Fruit fly (Drosophila melanogaster) whole organism, embryonic: Measurements from ENCODE around the gene Ir31a.

Experiments
- Atf6 ChIP-seq: fragments of 200-800 bp; sonication (Bioruptor generic); IDR thresholded peaks from 2 replicates; pipeline ENCODE4 v1.3.6; 2022; ENCODE audit warnings: missing biosample characterization, missing genetic modification characterization
- B-H1 ChIP-seq: fragments of 200-800 bp; sonication (Bioruptor generic); IDR thresholded peaks from 3 replicates; pipeline ENCODE4 v1.3.6; 2022; ENCODE audit warnings: missing biosample characterization, missing genetic modification characterization
- BtbVII ChIP-seq: fragments of 200-800 bp; sonication (Bioruptor generic); optimal IDR thresholded peaks from 3 replicates; lab custom pipeline; 2017; ENCODE audit warnings: missing biosample characterization, mild to moderate bottlenecking, missing genetic modification characterization
- C15 ChIP-seq: fragments of 200-800 bp; sonication (Bioruptor generic); IDR thresholded peaks from 3 replicates; pipeline ENCODE4 v1.3.6; 2022; ENCODE audit warnings: missing biosample characterization, missing genetic modification characterization
- CG10209 ChIP-seq: fragments of 200-800 bp; sonication (Bioruptor generic); optimal IDR thresholded peaks from 3 replicates; lab custom pipeline; 2017; ENCODE audit warnings: missing biosample characterization, mild to moderate bottlenecking, missing genetic modification characterization, missing genetic modification reagents
- CG11696 ChIP-seq: fragments of 200-800 bp; sonication (Bioruptor generic); IDR thresholded peaks from 2 replicates; pipeline ENCODE4 v1.3.6; 2022; ENCODE audit warnings: missing biosample characterization, missing genetic modification characterization
- CG11723 ChIP-seq: fragments of 200-800 bp; sonication (Bioruptor generic); optimal IDR thresholded peaks from 2 replicates; lab custom pipeline; 2017; ENCODE audit warnings: missing biosample characterization, mild to moderate bottlenecking, missing genetic modification characterization
- CG12942 ChIP-seq: fragments of 200-800 bp; sonication (Bioruptor generic); optimal IDR thresholded peaks from 3 replicates; lab custom pipeline; 2016; ENCODE audit warnings: missing biosample characterization, missing genetic modification characterization
- CG18262 ChIP-seq: fragments of 200-800 bp; optimal IDR thresholded peaks from 3 replicates; lab custom pipeline; 2019; ENCODE audit warnings: missing biosample characterization, mild to moderate bottlenecking, missing genetic modification characterization, moderate library complexity
- CG18619 ChIP-seq: fragments of 200-800 bp; sonication (Bioruptor generic); optimal IDR thresholded peaks from 3 replicates; lab custom pipeline; 2017; ENCODE audit warnings: missing biosample characterization, mild to moderate bottlenecking, missing genetic modification characterization
- CG2712 ChIP-seq: fragments of 200-800 bp; optimal IDR thresholded peaks from 3 replicates; lab custom pipeline; 2019; ENCODE audit warnings: missing biosample characterization, mild to moderate bottlenecking, missing genetic modification characterization, moderate library complexity
- CG2889 ChIP-seq: fragments of 200-800 bp; sonication (Bioruptor generic); IDR thresholded peaks from 3 replicates; pipeline ENCODE4 v1.3.6; 2022; ENCODE audit warnings: missing biosample characterization, missing genetic modification characterization
- CG31365 ChIP-seq: fragments of 200-800 bp; sonication (Bioruptor generic); optimal IDR thresholded peaks from 2 replicates; lab custom pipeline; 2018; ENCODE audit warnings: missing biosample characterization, mild to moderate bottlenecking, missing genetic modification characterization
- CG33557 ChIP-seq: fragments of 200-800 bp; sonication (Bioruptor generic); optimal IDR thresholded peaks from 2 replicates; lab custom pipeline; 2019; ENCODE audit warnings: missing biosample characterization, mild to moderate bottlenecking, missing genetic modification characterization, moderate library complexity
- CG34224 ChIP-seq: fragments of 200-800 bp; sonication (Bioruptor generic); IDR thresholded peaks from 3 replicates; pipeline ENCODE4 v1.3.6; 2022; ENCODE audit warnings: missing biosample characterization, missing genetic modification characterization; ENCODE audit not compliant: partially characterized antibody
- CG34376 ChIP-seq: fragments of 200-800 bp; sonication (Bioruptor generic); optimal IDR thresholded peaks from 2 replicates; lab custom pipeline; 2018; ENCODE audit warnings: missing biosample characterization, mild to moderate bottlenecking, missing genetic modification characterization
- CG5180 ChIP-seq: fragments of 200-800 bp; sonication (Bioruptor generic); optimal IDR thresholded peaks from 3 replicates; lab custom pipeline; 2017; ENCODE audit warnings: missing biosample characterization, missing genetic modification characterization, mild to moderate bottlenecking, moderate library complexity, missing genetic modification reagents
- CG5245 ChIP-seq: fragments of 200-800 bp; sonication (Bioruptor generic); optimal IDR thresholded peaks from 3 replicates; lab custom pipeline; 2016; ENCODE audit warnings: missing biosample characterization, missing genetic modification characterization
- CG7357 ChIP-seq: fragments of 200-800 bp; sonication (Bioruptor generic); IDR thresholded peaks from 3 replicates; pipeline ENCODE4 v1.3.6; 2022; ENCODE audit warnings: missing biosample characterization, missing genetic modification characterization
- CG7786 ChIP-seq: fragments of 200-800 bp; sonication (Bioruptor generic); optimal IDR thresholded peaks from 2 replicates; lab custom pipeline; 2016; ENCODE audit warnings: missing biosample characterization, missing genetic modification characterization
- CG8359 ChIP-seq: fragments of 200-800 bp; sonication (Bioruptor generic); optimal IDR thresholded peaks from 2 replicates; lab custom pipeline; 2017; ENCODE audit warnings: missing biosample characterization, mild to moderate bottlenecking, missing genetic modification characterization, borderline replicate concordance
- CTCF ChIP-seq: fragments of 200-800 bp; sonication (Bioruptor generic); optimal IDR thresholded peaks from 2 replicates; lab custom pipeline; 2017; ENCODE audit warnings: missing biosample characterization, mild to moderate bottlenecking, missing genetic modification characterization, moderate library complexity
- CoRest ChIP-seq: fragments of 200-800 bp; sonication (Bioruptor generic); optimal IDR thresholded peaks from 3 replicates; lab custom pipeline; 2018; ENCODE audit warnings: missing biosample characterization, mild to moderate bottlenecking, missing genetic modification characterization, moderate library complexity
- Dp ChIP-seq: fragments of 200-800 bp; sonication (Bioruptor generic); optimal IDR thresholded peaks from 2 replicates; lab custom pipeline; 2018; ENCODE audit warnings: missing biosample characterization, mild to moderate bottlenecking, missing genetic modification characterization, moderate library complexity
- Ets65A ChIP-seq: fragments of 200-800 bp; sonication (Bioruptor generic); peaks from one replicate; lab custom pipeline; 2016; ENCODE audit warnings: missing biosample characterization, missing genetic modification characterization
- Fer2 ChIP-seq: fragments of 200-800 bp; sonication (Bioruptor generic); optimal IDR thresholded peaks from 2 replicates; lab custom pipeline; 2018; ENCODE audit warnings: missing biosample characterization, mild to moderate bottlenecking, missing genetic modification characterization, moderate library complexity
- Gug ChIP-seq: fragments of 200-800 bp; sonication (Bioruptor generic); IDR thresholded peaks from 4 replicates; pipeline ENCODE4 v1.3.6; 2022; ENCODE audit warnings: missing biosample characterization, missing genetic modification characterization
- HLH3B ChIP-seq: fragments of 200-800 bp; sonication (Bioruptor generic); IDR thresholded peaks from 2 replicates; pipeline ENCODE4 v1.3.6; 2022; ENCODE audit warnings: missing biosample characterization, missing genetic modification characterization
- HLHmδ ChIP-seq: fragments of 200-800 bp; sonication (Bioruptor generic); optimal IDR thresholded peaks from 2 replicates; lab custom pipeline; 2018; ENCODE audit warnings: missing biosample characterization, mild to moderate bottlenecking, missing genetic modification characterization, moderate library complexity
- Hmx ChIP-seq: fragments of 200-800 bp; sonication (Bioruptor generic); optimal IDR thresholded peaks from 2 replicates; lab custom pipeline; 2016; ENCODE audit warnings: missing biosample characterization, missing genetic modification characterization
- Hr78 ChIP-seq, 2 experiments: fragments of 200-800 bp in 1 of 2; fragments of >200 bp in 1 of 2; sonication (Bioruptor generic) in 1 of 2; optimal IDR thresholded peaks; 2 replicates each; lab custom pipeline; 2017 to 2019; ENCODE audit warnings: missing biosample characterization in 2 of 2, missing genetic modification characterization in 2 of 2, mild to moderate bottlenecking in 1 of 2, moderate library complexity in 1 of 2
- Lim3 ChIP-seq: fragments of 200-800 bp; sonication (Bioruptor generic); IDR thresholded peaks from 2 replicates; pipeline ENCODE4 v1.3.6; 2022; ENCODE audit warnings: missing biosample characterization, missing genetic modification characterization
- Opbp ChIP-seq: fragments of 200-800 bp; sonication (Bioruptor generic); IDR thresholded peaks from 3 replicates; pipeline ENCODE4 v1.3.6; 2022; ENCODE audit warnings: missing biosample characterization, missing genetic modification characterization; ENCODE audit not compliant: partially characterized antibody
- al ChIP-seq: fragments of 200-800 bp; sonication (Bioruptor generic); IDR thresholded peaks from 2 replicates; pipeline ENCODE4 v1.3.6; 2022; ENCODE audit warnings: missing biosample characterization, missing genetic modification characterization
- chinmo ChIP-seq: fragments of 200-800 bp; sonication (Bioruptor generic); IDR thresholded peaks from 4 replicates; pipeline ENCODE4 v1.3.6; 2022; ENCODE audit warnings: missing biosample characterization, missing genetic modification characterization; ENCODE audit not compliant: partially characterized antibody
- dmrt11E ChIP-seq: fragments of 200-800 bp; sonication (Bioruptor generic); optimal IDR thresholded peaks from 3 replicates; lab custom pipeline; 2018; ENCODE audit warnings: missing biosample characterization, mild to moderate bottlenecking, missing genetic modification characterization, moderate library complexity
- dpn ChIP-seq, 2 experiments: fragments of 200-800 bp; sonication (Bioruptor generic); optimal IDR thresholded peaks; 3 replicates each; lab custom pipeline; 2016; ENCODE audit warnings: missing biosample characterization in 2 of 2, missing genetic modification characterization in 2 of 2
- esg ChIP-seq: fragments of 200-800 bp; sonication (Bioruptor generic); conservative IDR thresholded peaks from 2 replicates; pipeline ENCODE4 v1.3.6; 2022; ENCODE audit warnings: missing biosample characterization, missing genetic modification characterization
- eve ChIP-seq, 2 experiments: fragments of >200 bp; optimal IDR thresholded peaks; 2 replicates each; lab custom pipeline; 2017; ENCODE audit warnings: missing biosample characterization in 2 of 2, missing genetic modification characterization in 2 of 2
- gro ChIP-seq: fragments of 200-800 bp; sonication (Bioruptor generic); optimal IDR thresholded peaks from 2 replicates; lab custom pipeline; 2016; ENCODE audit warnings: missing biosample characterization, missing genetic modification characterization
- inv ChIP-seq: fragments of 200-800 bp; sonication (Bioruptor generic); IDR thresholded peaks from 2 replicates; pipeline ENCODE4 v1.3.6; 2022; ENCODE audit warnings: missing biosample characterization, missing genetic modification characterization; ENCODE audit not compliant: partially characterized antibody
- lbe ChIP-seq: fragments of 200-800 bp; sonication (Bioruptor generic); optimal IDR thresholded peaks from 2 replicates; lab custom pipeline; 2016; ENCODE audit warnings: missing biosample characterization, mild to moderate bottlenecking, missing genetic modification characterization
- odd ChIP-seq: fragments of 200-800 bp; sonication (Bioruptor generic); optimal IDR thresholded peaks from 2 replicates; lab custom pipeline; 2017; ENCODE audit warnings: missing biosample characterization, mild to moderate bottlenecking, missing genetic modification characterization
- phol ChIP-seq: fragments of 200-800 bp; sonication (Bioruptor generic); optimal IDR thresholded peaks from 3 replicates; lab custom pipeline; 2018; ENCODE audit warnings: missing biosample characterization, mild to moderate bottlenecking, missing genetic modification characterization, moderate library complexity
- pita ChIP-seq: fragments of 200-800 bp; sonication (Bioruptor generic); optimal IDR thresholded peaks from 2 replicates; lab custom pipeline; 2017; ENCODE audit warnings: missing biosample characterization, mild to moderate bottlenecking, missing genetic modification characterization
- pros ChIP-seq: fragments of 200-800 bp; sonication (Bioruptor generic); optimal IDR thresholded peaks from 3 replicates; lab custom pipeline; 2019; ENCODE audit warnings: missing biosample characterization, mild to moderate bottlenecking, missing genetic modification characterization, moderate library complexity
- stwl ChIP-seq: fragments of 200-800 bp; sonication (Bioruptor generic); optimal IDR thresholded peaks from 3 replicates; lab custom pipeline; 2018; ENCODE audit warnings: missing biosample characterization, mild to moderate bottlenecking, missing genetic modification characterization, moderate library complexity
- tll ChIP-seq, 2 experiments: fragments of 200-800 bp in 1 of 2; fragments of >200 bp in 1 of 2; sonication (Bioruptor generic) in 1 of 2; optimal IDR thresholded peaks; 2 replicates each; lab custom pipeline; 2017 to 2019; ENCODE audit warnings: missing biosample characterization in 2 of 2, missing genetic modification characterization in 2 of 2, mild to moderate bottlenecking in 1 of 2, moderate library complexity in 1 of 2
- tna ChIP-seq: fragments of 200-800 bp; sonication (Bioruptor generic); IDR thresholded peaks from 2 replicates; pipeline ENCODE4 v1.3.6; 2022; ENCODE audit warnings: missing biosample characterization, missing genetic modification characterization; ENCODE audit not compliant: partially characterized antibody

Gene Ir31a

DNA sequence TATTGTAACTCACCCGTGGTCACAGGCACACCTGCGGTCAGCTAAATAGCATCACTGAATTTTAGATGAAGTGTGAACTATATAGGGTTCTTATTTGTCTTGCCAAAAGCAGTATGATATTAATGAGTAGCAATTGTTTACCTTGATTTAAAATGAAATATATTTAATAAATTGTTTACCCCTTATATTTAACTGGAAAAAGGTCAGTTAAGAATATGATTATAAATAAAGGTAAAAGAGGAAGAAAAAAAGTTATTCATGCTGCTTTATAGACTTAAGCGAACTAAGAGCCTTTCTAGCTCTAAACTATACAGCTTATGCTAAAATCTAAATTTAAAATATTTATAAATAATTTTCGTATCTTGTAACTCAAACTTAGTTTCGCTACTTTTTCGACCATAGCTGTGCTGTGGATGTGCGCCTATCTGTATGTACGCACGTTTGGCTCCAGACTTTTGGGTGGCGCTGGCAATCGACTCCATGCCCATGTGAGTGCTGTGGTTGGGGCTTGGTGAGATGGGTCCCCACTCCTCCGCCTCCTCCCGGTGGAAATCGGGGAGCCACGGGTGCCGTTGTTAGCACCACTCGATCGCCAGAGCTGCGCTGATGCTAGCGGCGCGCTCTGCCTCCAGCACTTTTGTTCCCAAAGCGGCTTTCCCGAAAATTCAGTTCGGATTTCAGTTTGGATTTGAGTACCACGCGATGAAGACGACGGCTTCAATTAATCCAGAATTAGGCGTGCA lies 36.9 kb downstream of the Ir31a start, which contains the start of gene loh (continued):
- TF ChIP-seq CG7357 (GFP tag; lab: Robert Waterston, UW) (no peak), Atf6 (GFP tag; lab: Robert Waterston, UW) (no peak), CG18262 (tag; lab: Kevin White, UChicago) (peak; percentile 85), CG34224 (GFP tag; lab: Robert Waterston, UW) (no peak), CG18619 (GFP tag; lab: Kevin White, UChicago) (peak; percentile 41), CG2712 (tag; lab: Kevin White, UChicago) (peak; percentile 77), esg (GFP tag; lab: Robert Waterston, UW) (peak; percentile 25; the same call in 1 of the 2 replicates), gro (no peak), HLH3B (GFP tag; lab: Robert Waterston, UW) (0 out of 2 replicates have a peak, but pooled peaks have one; percentile 45), Dp (GFP tag; lab: Kevin White, UChicago) (no peak), BtbVII (GFP tag; lab: Kevin White, UChicago) (peak; percentile 46), CG12942 (GFP tag; lab: Kevin White, UChicago) (no peak), pita (GFP tag; lab: Kevin White, UChicago) (no peak), CG11696 (GFP tag; lab: Robert Waterston, UW) (peak; percentile 75), CG2889 (GFP tag; lab: Robert Waterston, UW) (no peak), B-H1 (GFP tag; lab: Robert Waterston, UW) (no peak), pros (GFP tag; lab: Kevin White, UChicago) (no peak), CG8359 (peak; percentile 49), Opbp (no peak), CG31365 (tag; lab: Kevin White, UChicago) (no peak), CoRest (tag; lab: Kevin White, UChicago) (peak; percentile 73), odd (GFP tag; lab: Kevin White, UChicago) (peak; percentile 39), CG33557 (no peak), CG10209 (GFP tag; lab: Kevin White, UChicago) (peak; percentile 67), HLHmδ (GFP tag; lab: Kevin White, UChicago) (no peak), lbe (GFP tag; lab: Kevin White, UChicago) (no peak), CTCF (GFP tag; lab: Kevin White, UChicago) (no peak), chinmo (0 out of 4 replicates have a peak, but pooled peaks have one; percentile 19), al (GFP tag; lab: Robert Waterston, UW) (no peak), Hr78 (GFP tag; optimal IDR thresholded peaks at IDR 0.05; lab: Kevin White, UChicago) (no peak), dpn (GFP tag; optimal IDR thresholded peaks at IDR 0.05; lab: Kevin White, UChicago) (peak in 1 of 2 experiments; percentile 39), stwl (tag; lab: Kevin White, UChicago) (no peak), tll (GFP tag; optimal IDR thresholded peaks at IDR 0.05; lab: Kevin White, UChicago) (no peak), Lim3 (GFP tag; lab: Robert Waterston, UW) (no peak), CG7786 (GFP tag; lab: Kevin White, UChicago) (no peak), dmrt11E (tag; lab: Kevin White, UChicago) (peak; percentile 35), eve (GFP tag; optimal IDR thresholded peaks at IDR 0.05; lab: Kevin White, UChicago) (peak in 1 of 2 experiments; percentile 84), CG34376 (GFP tag; lab: Kevin White, UChicago) (no peak), CG11723 (GFP tag; lab: Kevin White, UChicago) (peak; percentile 53), CG5180 (peak; percentile 65), tna (no peak), Gug (no peak), inv (no peak), C15 (GFP tag; lab: Robert Waterston, UW) (no peak), Fer2 (peak; percentile 2), phol (tag; lab: Kevin White, UChicago) (peak; percentile 73), CG5245 (no peak), Hmx (GFP tag; lab: Kevin White, UChicago) (peak; percentile 2), Ets65A (peak; percentile 0)
